Worm (Caenorhabditis elegans) whole organism, midembryonic: Measurements from ENCODE around the gene cox-17.

Experiments used
- flt-1 ChIP-seq: fragments of 200-800 bp; sonication (Bioruptor generic); IDR thresholded peaks from 2 replicates; pipeline ENCODE4 v1.3.6; 2022; ENCODE audit warnings: missing genetic modification characterization, missing compliant biosample characterization
- klf-2 ChIP-seq: fragments of 200-800 bp; sonication (Bioruptor generic); conservative IDR thresholded peaks from 2 replicates; pipeline ENCODE4 v1.3.6; 2022; ENCODE audit warnings: missing genetic modification reagents, missing genetic modification characterization, missing compliant biosample characterization
- ref-1 ChIP-seq: fragments of 200-800 bp; sonication (Bioruptor generic); conservative IDR thresholded peaks from 2 replicates; pipeline ENCODE4 v1.3.6; 2022; ENCODE audit warnings: missing genetic modification reagents, missing genetic modification characterization, missing compliant biosample characterization
- tab-1 ChIP-seq: fragments of 200-800 bp; sonication (Bioruptor generic); IDR thresholded peaks from 2 replicates; pipeline ENCODE4 v1.3.6; 2022; ENCODE audit warnings: missing genetic modification characterization, missing compliant biosample characterization
- ztf-23 ChIP-seq: fragments of 200-800 bp; sonication (Bioruptor generic); IDR thresholded peaks from 2 replicates; pipeline ENCODE4 v1.3.6; 2022; ENCODE audit warnings: missing genetic modification reagents, missing genetic modification characterization, missing compliant biosample characterization

DNA sequence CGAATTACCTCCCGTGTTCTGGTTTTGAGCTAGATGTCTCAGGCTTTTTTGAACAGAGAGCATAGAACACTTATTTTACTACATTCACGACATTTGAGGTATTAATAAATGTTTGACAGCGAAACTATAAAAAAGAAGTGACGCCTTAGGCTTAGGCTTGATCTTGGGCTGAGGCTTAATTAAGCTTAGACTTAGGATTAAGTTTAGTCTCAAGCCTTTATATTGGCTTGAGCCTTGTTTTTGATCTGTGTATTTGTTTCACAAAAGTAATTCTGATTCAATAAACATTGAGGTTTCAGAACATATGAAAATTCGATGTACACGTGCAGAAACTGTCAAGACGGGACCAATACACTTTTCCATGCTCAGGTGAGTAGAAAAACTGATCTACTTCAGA is 18.9 kb downstream of the cox-17 start, which contains the start of gene klp-20:
- no peak for TF ChIP-seq flt-1 (GFP tag; lab: Robert Waterston, UW)
- TF ChIP-seq ref-1 (GFP tag; lab: Robert Waterston, UW): no peak
- TF ChIP-seq ztf-23: no peak
- TF ChIP-seq tab-1 (GFP tag; lab: Robert Waterston, UW): no peak
- no peak for TF ChIP-seq klf-2 (GFP tag; lab: Robert Waterston, UW)
